Worm (Caenorhabditis elegans): ENCODE measurements around the gene mab-21.

Gene mab-21

DNA sequence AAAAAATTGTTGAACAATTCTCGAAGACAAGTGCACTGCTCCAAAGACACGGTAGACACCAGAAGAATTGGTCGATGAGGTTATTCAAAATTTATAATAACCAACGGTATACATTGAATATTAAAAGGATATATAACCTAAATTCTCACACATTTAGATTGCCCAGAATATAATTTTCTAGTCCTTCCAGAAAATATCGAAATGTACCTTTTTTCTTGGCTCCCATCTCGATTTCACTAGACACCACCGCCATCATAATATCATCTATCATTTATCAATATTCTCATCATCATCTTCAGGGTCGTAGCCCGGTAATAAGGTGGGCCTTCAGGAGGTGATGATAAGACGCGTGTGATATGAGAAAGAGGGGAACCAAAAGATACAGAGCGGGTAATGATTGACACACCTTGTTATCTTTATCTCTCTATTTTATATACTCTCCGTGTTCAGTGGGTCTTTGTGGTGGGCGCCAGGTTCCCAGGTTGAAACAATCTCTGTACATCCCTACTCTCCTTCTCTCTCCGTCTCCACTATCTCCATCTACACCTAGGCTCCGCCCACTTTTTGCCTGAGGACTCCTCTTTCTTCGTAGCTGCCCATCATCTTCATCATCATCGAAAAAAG, at the start of gene mab-21:
TSS of gene mab-21 (plus strand) at position 615 of the 624 bp plus-strand sequence.
- TF ChIP-seq unc-62 (GFP tag; optimal IDR thresholded peaks at IDR 0.05), result no peak

ce11 chrIII:4551963-4552362, 48.6 kb upstream of the mab-21 start:
- no peak for TF ChIP-seq unc-62 (GFP tag; optimal IDR thresholded peaks at IDR 0.05)

- TF ChIP-seq unc-62 (GFP tag; optimal IDR thresholded peaks at IDR 0.05), result no peak
These were observed 47.7 kb upstream of the mab-21 start for ce11 chrIII:4552872-4553271.

- no peak for TF ChIP-seq unc-62 (GFP tag; optimal IDR thresholded peaks at IDR 0.05)
These were observed 47.2 kb upstream of the mab-21 start, which contains the start of gene imph-1 for ce11 chrIII:4553316-4553715. imph-1 (plus strand) TSS chrIII:4553616.

- TF ChIP-seq unc-62 (GFP tag; optimal IDR thresholded peaks at IDR 0.05), result no peak
These were observed 45.2 kb upstream of the mab-21 start for ce11 chrIII:4555345-4555744.

ce11 chrIII:4560393-4560890, 40.1 kb upstream of the mab-21 start:
- no peak for TF ChIP-seq unc-62 (GFP tag; optimal IDR thresholded peaks at IDR 0.05)

DNA sequence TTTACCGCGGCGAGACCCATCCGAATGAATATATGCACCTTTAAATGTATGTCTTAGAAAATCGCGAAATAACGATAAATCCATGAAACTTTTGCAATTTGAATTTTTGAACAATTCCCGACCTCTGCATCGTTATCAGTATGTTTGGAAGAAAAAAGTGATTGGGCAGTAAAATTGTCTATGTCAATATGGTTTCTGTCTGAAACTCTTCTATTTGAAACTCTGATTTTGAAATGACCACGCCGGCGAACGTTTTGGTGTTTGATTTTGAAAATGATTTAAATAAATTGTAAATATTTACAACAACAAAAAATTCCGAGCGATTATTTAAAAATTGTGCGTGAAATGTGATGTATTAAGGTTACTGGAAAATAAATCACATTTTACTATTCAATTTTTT, 39.3 kb upstream of the mab-21 start:
- TF ChIP-seq unc-62 (GFP tag; optimal IDR thresholded peaks at IDR 0.05), result no peak

- no peak for TF ChIP-seq unc-62 (GFP tag; optimal IDR thresholded peaks at IDR 0.05)
These were observed 38.3 kb upstream of the mab-21 start, which contains the start of gene pan-1 for ce11 chrIII:4562070-4562788. pan-1 (plus strand) TSS chrIII:4562738.

DNA sequence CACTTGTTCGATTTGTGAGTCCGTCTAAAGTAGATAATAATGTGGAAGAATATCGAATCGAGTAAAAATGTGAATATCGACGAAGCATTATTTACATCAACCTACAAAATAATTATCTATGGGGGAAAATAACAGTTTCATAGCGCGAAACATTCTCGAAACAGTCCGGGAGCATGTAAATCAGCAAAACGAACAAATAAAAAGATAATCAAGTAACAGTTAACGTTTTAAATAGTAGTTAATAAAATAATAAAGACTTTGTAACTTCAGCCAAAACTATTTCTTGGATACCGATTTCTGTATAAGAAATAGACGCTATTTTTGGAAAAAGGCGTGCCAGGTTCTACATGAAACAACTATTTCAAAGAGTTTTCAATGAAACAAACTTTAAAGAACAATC, 32.5 kb upstream of the mab-21 start, which contains the start of gene mlcd-1:
TSS of gene mlcd-1 (minus strand) at position 101 of the 400 bp plus-strand sequence.
- no peak for TF ChIP-seq unc-62 (GFP tag; optimal IDR thresholded peaks at IDR 0.05)

ce11 chrIII:4568455-4568854, 32.1 kb upstream of the mab-21 start, which contains the start of gene idhg-1:
idhg-1 (plus strand) TSS chrIII:4568797.
- TF ChIP-seq unc-62 (GFP tag; optimal IDR thresholded peaks at IDR 0.05), result no peak

DNA sequence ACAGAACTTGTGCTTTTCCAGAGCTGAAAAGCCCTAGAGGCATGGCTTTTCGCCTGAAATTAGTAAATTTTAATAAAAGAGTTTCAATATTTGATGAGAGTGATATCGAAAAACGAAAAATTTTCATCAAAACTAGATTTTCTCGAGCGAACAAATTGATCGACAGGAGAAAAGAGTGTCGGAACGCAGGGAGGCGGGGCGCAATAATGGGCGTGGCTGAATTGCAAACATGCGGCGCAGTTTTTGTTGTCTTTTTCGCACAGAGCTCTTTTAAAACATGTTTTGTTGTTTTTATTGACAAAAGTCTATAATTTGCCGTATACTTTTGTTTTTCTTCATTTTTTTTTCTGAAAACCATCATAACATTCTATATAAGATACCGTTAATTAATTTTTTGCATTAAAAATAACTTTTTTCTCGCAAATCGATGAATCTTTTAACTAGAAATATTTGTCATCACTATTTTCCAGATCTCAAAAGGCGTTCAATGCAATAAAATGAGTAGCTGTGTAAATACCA, 22.1 kb upstream of the mab-21 start, which contains the start of the genes sel-5 and wdr-48:
TSS of gene sel-5 (minus strand) at position 53 of the 519 bp plus-strand sequence.
TSS of gene wdr-48 (plus strand) at position 469 of the 519 bp plus-strand sequence.
- TF ChIP-seq unc-62 (GFP tag; optimal IDR thresholded peaks at IDR 0.05), result no peak

- TF ChIP-seq unc-62 (GFP tag; optimal IDR thresholded peaks at IDR 0.05), result no peak
These were observed 19.1 kb upstream of the mab-21 start, which contains the start of gene F35G12.12 for ce11 chrIII:4581495-4581894. F35G12.12 (plus strand) TSS chrIII:4581795.

DNA sequence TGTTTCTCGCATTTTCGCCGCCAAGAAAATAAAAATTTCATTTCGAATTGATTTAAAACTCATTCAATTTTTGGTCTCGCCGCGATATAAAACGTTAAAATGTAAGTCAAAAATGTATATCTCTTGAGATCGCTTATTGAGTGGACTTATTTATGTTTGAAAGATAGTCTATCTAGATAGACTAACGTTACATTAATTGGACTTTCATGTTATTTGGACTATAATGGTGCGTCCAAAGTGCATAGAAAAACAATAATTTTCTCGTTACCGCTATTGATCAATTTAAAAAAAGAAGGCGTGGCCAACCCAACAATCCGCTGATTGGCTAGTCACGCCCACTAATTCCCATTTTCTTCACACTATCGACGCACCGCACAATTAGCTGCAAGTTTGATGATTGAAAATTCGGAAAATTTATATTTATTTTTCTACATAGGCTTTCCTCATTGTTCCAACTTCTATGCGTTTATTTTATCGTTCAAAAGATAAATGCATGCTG, 16.4 kb upstream of the mab-21 start, which contains the start of gene F35G12.5:
TSS of gene F35G12.5 (plus strand) at position 51 of the 499 bp plus-strand sequence.
- no peak for TF ChIP-seq unc-62 (GFP tag; optimal IDR thresholded peaks at IDR 0.05)

DNA sequence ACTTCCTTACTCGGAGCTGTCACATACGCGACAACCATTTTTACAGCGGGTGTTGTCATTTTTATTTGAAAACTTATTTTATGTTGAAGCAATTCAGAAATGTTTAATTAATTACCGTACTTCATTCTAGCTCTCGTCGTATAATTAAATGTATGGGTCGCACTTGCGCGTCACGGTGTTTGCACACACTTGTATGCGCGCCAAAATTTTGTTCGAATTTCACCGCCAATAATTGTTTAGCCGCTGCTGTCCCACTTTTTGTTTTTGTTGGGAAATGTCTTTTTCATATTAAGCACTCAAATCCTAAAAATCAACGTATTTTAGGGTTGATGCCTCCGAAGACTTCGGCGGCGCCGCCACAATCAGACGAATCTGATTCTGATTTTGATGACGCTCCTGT, 13.4 kb upstream of the mab-21 start, which contains the start of the genes F35G12.7 and smc-4:
TSS of gene F35G12.7 (minus strand) at position 154 of the 400 bp plus-strand sequence.
TSS of gene smc-4 (plus strand) at position 325 of the 400 bp plus-strand sequence.
- TF ChIP-seq unc-62 (GFP tag; optimal IDR thresholded peaks at IDR 0.05), result no peak

- TF ChIP-seq unc-62 (GFP tag; optimal IDR thresholded peaks at IDR 0.05), result no peak
These were observed 7.4 kb upstream of the mab-21 start, which contains the start of gene erh-2 for ce11 chrIII:4593098-4593697. erh-2 (plus strand) TSS chrIII:4593231.

Measured in whole organism, dauer.